Fruit fly (Drosophila melanogaster) whole organism, embryonic: ENCODE data around the gene CG9297.
A peak's percentile ranks its signal among the peaks of the same experiment; 100 is the strongest.

Experiments
- Abd-B ChIP-seq: fragments of 200-800 bp; sonication (Bioruptor generic); optimal IDR thresholded peaks from 2 replicates; lab custom pipeline; 2018; ENCODE audit warnings: missing biosample characterization, mild to moderate bottlenecking, missing genetic modification characterization, moderate library complexity
- Ada2b ChIP-seq: fragments of 200-800 bp; sonication (Bioruptor generic); IDR thresholded peaks from 2 replicates; pipeline ENCODE4 v1.3.6; 2022; ENCODE audit warnings: missing biosample characterization, missing genetic modification characterization
- CG10209 ChIP-seq: fragments of 200-800 bp; sonication (Bioruptor generic); optimal IDR thresholded peaks from 3 replicates; lab custom pipeline; 2017; ENCODE audit warnings: missing biosample characterization, mild to moderate bottlenecking, missing genetic modification characterization, missing genetic modification reagents
- CG11247 ChIP-seq: fragments of 200-800 bp; sonication (Bioruptor generic); IDR thresholded peaks from 2 replicates; pipeline ENCODE4 v1.3.6; 2022; ENCODE audit warnings: missing biosample characterization, missing genetic modification characterization
- CG12659 ChIP-seq: fragments of 200-800 bp; sonication (Bioruptor generic); optimal IDR thresholded peaks from 3 replicates; lab custom pipeline; 2017; ENCODE audit warnings: mild to moderate bottlenecking, missing biosample characterization, missing genetic modification reagents, missing genetic modification characterization
- CG14050 ChIP-seq: fragments of 200-800 bp; sonication (Bioruptor generic); IDR thresholded peaks from 3 replicates; pipeline ENCODE4 v1.3.6; 2022; ENCODE audit warnings: missing biosample characterization, missing genetic modification characterization
- CG1603 ChIP-seq: fragments of 200-800 bp; sonication (Bioruptor generic); optimal IDR thresholded peaks from 2 replicates; lab custom pipeline; 2019; ENCODE audit warnings: missing biosample characterization, mild to moderate bottlenecking, missing genetic modification characterization, moderate library complexity
- CG18011 ChIP-seq: fragments of 200-800 bp; sonication (Bioruptor generic); optimal IDR thresholded peaks from 2 replicates; lab custom pipeline; 2017; ENCODE audit warnings: missing biosample characterization, missing genetic modification characterization, mild to moderate bottlenecking, moderate library complexity, missing genotype
- CG2712 ChIP-seq: fragments of 200-800 bp; optimal IDR thresholded peaks from 3 replicates; lab custom pipeline; 2019; ENCODE audit warnings: missing biosample characterization, mild to moderate bottlenecking, missing genetic modification characterization, moderate library complexity
- CG3847 ChIP-seq: fragments of 200-800 bp; sonication (Bioruptor generic); IDR thresholded peaks from 2 replicates; pipeline ENCODE4 v1.3.6; 2022; ENCODE audit warnings: missing biosample characterization, missing genetic modification characterization
- CG4282 ChIP-seq: fragments of 200-800 bp; sonication (Bioruptor generic); optimal IDR thresholded peaks from 2 replicates; lab custom pipeline; 2016; ENCODE audit warnings: missing biosample characterization, missing genetic modification characterization
- CG6175 ChIP-seq: fragments of 200-800 bp; sonication (Bioruptor generic); IDR thresholded peaks from 3 replicates; pipeline ENCODE4 v1.3.6; 2022; ENCODE audit warnings: missing biosample characterization, missing genetic modification characterization
- CG6683 ChIP-seq: fragments of 200-800 bp; sonication (Bioruptor generic); optimal IDR thresholded peaks from 2 replicates; lab custom pipeline; 2017; ENCODE audit warnings: missing biosample characterization, mild to moderate bottlenecking, missing genetic modification characterization, missing genetic modification reagents
- CG8944 ChIP-seq: fragments of 200-800 bp; sonication (Bioruptor generic); optimal IDR thresholded peaks from 3 replicates; lab custom pipeline; 2016; ENCODE audit warnings: missing biosample characterization, missing genetic modification characterization
- CG9876 ChIP-seq: fragments of 200-800 bp; sonication (Bioruptor generic); optimal IDR thresholded peaks from 2 replicates; lab custom pipeline; 2016; ENCODE audit warnings: missing biosample characterization, missing genetic modification characterization
- CkIIα-i1 ChIP-seq: fragments of 200-800 bp; sonication (Bioruptor generic); IDR thresholded peaks from 2 replicates; pipeline ENCODE4 v1.3.6; 2022; ENCODE audit warnings: missing biosample characterization, missing genetic modification characterization
- D ChIP-seq, 2 experiments: fragments of 200-800 bp in 1 of 2; fragments of >200 bp in 1 of 2; sonication (Bioruptor generic) in 1 of 2; optimal IDR thresholded peaks; 2 replicates in 1 of 2; 3 replicates in 1 of 2; lab custom pipeline; 2017; ENCODE audit warnings: mild to moderate bottlenecking in 1 of 2, missing biosample characterization in 1 of 2, missing genetic modification characterization in 1 of 2, missing genetic modification reagents in 1 of 2
- Ets65A ChIP-seq: fragments of 200-800 bp; sonication (Bioruptor generic); peaks from one replicate; lab custom pipeline; 2016; ENCODE audit warnings: missing biosample characterization, missing genetic modification characterization
- Fer3 ChIP-seq: fragments of 200-800 bp; sonication (Bioruptor generic); optimal IDR thresholded peaks from 2 replicates; lab custom pipeline; 2018; ENCODE audit warnings: missing biosample characterization, mild to moderate bottlenecking, missing genetic modification characterization, moderate library complexity
- H2.0 ChIP-seq: fragments of 200-800 bp; sonication (Bioruptor generic); IDR thresholded peaks from 2 replicates; pipeline ENCODE4 v1.3.6; 2022; ENCODE audit warnings: missing biosample characterization, missing genetic modification characterization
- Hmr ChIP-seq: fragments of 200-800 bp; sonication (Bioruptor generic); optimal IDR thresholded peaks from 3 replicates; lab custom pipeline; 2017; ENCODE audit warnings: mild to moderate bottlenecking, missing biosample characterization, missing genetic modification reagents, missing genetic modification characterization
- Hr39 ChIP-seq: fragments of >200 bp; optimal IDR thresholded peaks from 2 replicates; lab custom pipeline; 2017
- Hr78 ChIP-seq, 2 experiments: fragments of 200-800 bp in 1 of 2; fragments of >200 bp in 1 of 2; sonication (Bioruptor generic) in 1 of 2; optimal IDR thresholded peaks; 2 replicates each; lab custom pipeline; 2017 to 2019; ENCODE audit warnings: missing biosample characterization in 2 of 2, missing genetic modification characterization in 2 of 2, mild to moderate bottlenecking in 1 of 2, moderate library complexity in 1 of 2
- Mad ChIP-seq: fragments of 200-800 bp; sonication (Bioruptor generic); optimal IDR thresholded peaks from 2 replicates; lab custom pipeline; 2016; ENCODE audit warnings: missing biosample characterization, missing genetic modification characterization
- Med ChIP-seq: fragments of 200-800 bp; sonication (Bioruptor generic); peaks from one replicate; lab custom pipeline; 2016; ENCODE audit warnings: missing biosample characterization, missing genetic modification characterization, mild to moderate bottlenecking, inconsistent platforms, moderate library complexity
- Meics ChIP-seq: fragments of 200-800 bp; sonication (Bioruptor generic); optimal IDR thresholded peaks from 2 replicates; lab custom pipeline; 2017; ENCODE audit warnings: missing biosample characterization, mild to moderate bottlenecking, missing genetic modification characterization
- Oaz ChIP-seq: fragments of 200-800 bp; sonication (Bioruptor generic); IDR thresholded peaks from 2 replicates; pipeline ENCODE4 v1.3.6; 2022; ENCODE audit warnings: missing biosample characterization, missing genetic modification characterization
- Vsx1 ChIP-seq: fragments of 200-800 bp; sonication (Bioruptor generic); optimal IDR thresholded peaks from 2 replicates; lab custom pipeline; 2017; ENCODE audit warnings: missing biosample characterization, mild to moderate bottlenecking, missing genetic modification characterization, missing genetic modification reagents
- chm ChIP-seq: fragments of 200-800 bp; sonication (Bioruptor generic); IDR thresholded peaks from 2 replicates; pipeline ENCODE4 v1.3.6; 2022; ENCODE audit warnings: missing biosample characterization, missing genetic modification characterization
- eyg ChIP-seq: fragments of 200-800 bp; sonication (Bioruptor generic); optimal IDR thresholded peaks from 3 replicates; lab custom pipeline; 2016; ENCODE audit warnings: missing biosample characterization, missing genetic modification characterization
- fd3F ChIP-seq: fragments of 200-800 bp; sonication (Bioruptor generic); optimal IDR thresholded peaks from 2 replicates; lab custom pipeline; 2018; ENCODE audit warnings: missing biosample characterization, mild to moderate bottlenecking, missing genetic modification characterization, moderate library complexity
- gce ChIP-seq: fragments of 200-800 bp; sonication (Bioruptor generic); IDR thresholded peaks from 3 replicates; pipeline ENCODE4 v1.3.6; 2022; ENCODE audit warnings: missing biosample characterization, missing genetic modification characterization
- gsb-n ChIP-seq: fragments of 200-800 bp; sonication (Bioruptor generic); optimal IDR thresholded peaks from 3 replicates; lab custom pipeline; 2018; ENCODE audit warnings: missing biosample characterization, mild to moderate bottlenecking, missing genetic modification characterization
- ham ChIP-seq: fragments of 200-800 bp; sonication (Bioruptor generic); IDR thresholded peaks from 2 replicates; pipeline ENCODE4 v1.3.6; 2022; ENCODE audit warnings: missing biosample characterization, missing genetic modification characterization
- jigr1 ChIP-seq: fragments of 200-800 bp; sonication (Bioruptor generic); IDR thresholded peaks from 3 replicates; pipeline ENCODE4 v1.3.6; 2022; ENCODE audit warnings: missing biosample characterization, missing genetic modification characterization
- lola ChIP-seq, 3 experiments: fragments of >200 bp in 2 of 3; fragments of 200-800 bp in 1 of 3; sonication (Bioruptor generic) in 1 of 3; optimal IDR thresholded peaks; 2 replicates each; lab custom pipeline; 2017 to 2019; ENCODE audit warnings: missing biosample characterization in 3 of 3, missing genetic modification characterization in 3 of 3, mild to moderate bottlenecking in 1 of 3, moderate library complexity in 1 of 3
- org-1 ChIP-seq: fragments of 200-800 bp; sonication (Bioruptor generic); optimal IDR thresholded peaks from 2 replicates; lab custom pipeline; 2017; ENCODE audit warnings: missing biosample characterization, missing genetic modification characterization
- p53 ChIP-seq: fragments of 200-800 bp; sonication (Bioruptor generic); optimal IDR thresholded peaks from 2 replicates; lab custom pipeline; 2016; ENCODE audit warnings: missing biosample characterization, missing genetic modification characterization
- pb ChIP-seq: fragments of 200-800 bp; sonication (Bioruptor generic); optimal IDR thresholded peaks from 3 replicates; lab custom pipeline; 2016; ENCODE audit warnings: missing biosample characterization, missing genetic modification characterization
- psq ChIP-seq: fragments of 200-800 bp; sonication (Bioruptor generic); optimal IDR thresholded peaks from 2 replicates; lab custom pipeline; 2017; ENCODE audit warnings: missing biosample characterization, missing genetic modification characterization
- ro ChIP-seq: fragments of 200-800 bp; sonication (Bioruptor generic); IDR thresholded peaks from 2 replicates; pipeline ENCODE4 v1.3.6; 2022; ENCODE audit warnings: missing biosample characterization, missing genetic modification characterization
- sens-2 ChIP-seq: fragments of 200-800 bp; sonication (Bioruptor generic); IDR thresholded peaks from 2 replicates; pipeline ENCODE4 v1.3.6; 2022; ENCODE audit warnings: missing biosample characterization, missing genetic modification characterization
- sug ChIP-seq: fragments of 200-800 bp; optimal IDR thresholded peaks from 2 replicates; lab custom pipeline; 2019; ENCODE audit warnings: missing biosample characterization, mild to moderate bottlenecking, missing genetic modification characterization, moderate library complexity
- toy ChIP-seq: fragments of 200-800 bp; sonication (Bioruptor generic); IDR thresholded peaks from 2 replicates; pipeline ENCODE4 v1.3.6; 2022; ENCODE audit warnings: missing biosample characterization, missing genetic modification characterization
- twi ChIP-seq: fragments of 200-800 bp; optimal IDR thresholded peaks from 2 replicates; lab custom pipeline; 2019; ENCODE audit warnings: missing biosample characterization, mild to moderate bottlenecking, missing genetic modification characterization, moderate library complexity
- unc-4 ChIP-seq: fragments of 200-800 bp; sonication (Bioruptor generic); IDR thresholded peaks from 2 replicates; pipeline ENCODE4 v1.3.6; 2022; ENCODE audit warnings: missing biosample characterization, missing genetic modification characterization; ENCODE audit not compliant: partially characterized antibody
- unpg ChIP-seq: fragments of 200-800 bp; sonication (Bioruptor generic); optimal IDR thresholded peaks from 3 replicates; lab custom pipeline; 2018; ENCODE audit warnings: missing biosample characterization, mild to moderate bottlenecking, missing genetic modification characterization, moderate library complexity
- usp ChIP-seq: fragments of >200 bp; optimal IDR thresholded peaks from 2 replicates; lab custom pipeline; 2017; ENCODE audit warnings: missing biosample characterization, missing genetic modification characterization
- yki ChIP-seq: fragments of >200 bp; optimal IDR thresholded peaks from 3 replicates; lab custom pipeline; 2018
- zen2 ChIP-seq: fragments of 200-800 bp; sonication (Bioruptor generic); IDR thresholded peaks from 3 replicates; pipeline ENCODE4 v1.3.6; 2022; ENCODE audit warnings: missing biosample characterization, missing genetic modification characterization; ENCODE audit not compliant: partially characterized antibody

The CG9297 gene

dm6 chr3R:13803892-13804710 lies 32.8 kb downstream of the CG9297 start (continued):
- TF ChIP-seq ham (GFP tag; lab: Robert Waterston, UW) (no peak), CG12659 (peak; percentile 22), CG14050 (GFP tag; lab: Robert Waterston, UW) (no peak), Med (peak; percentile 40), yki (lab: Kevin White, UChicago) (no peak), jigr1 (GFP tag; lab: Robert Waterston, UW) (no peak), Hr78 (GFP tag; optimal IDR thresholded peaks at IDR 0.05; lab: Kevin White, UChicago) (peak in 1 of 2 experiments; percentile 51), psq (GFP tag; lab: Kevin White, UChicago) (no peak), p53 (GFP tag; lab: Kevin White, UChicago) (no peak), usp (GFP tag; lab: Kevin White, UChicago) (no peak), unpg (no peak), CG6683 (no peak), ro (no peak), D (optimal IDR thresholded peaks at IDR 0.05; lab: Kevin White, UChicago) (no peak), D (GFP tag; optimal IDR thresholded peaks at IDR 0.05; lab: Kevin White, UChicago) (peak; percentile 38), CG10209 (GFP tag; lab: Kevin White, UChicago) (peak; percentile 40), unc-4 (GFP tag; lab: Robert Waterston, UW) (no peak), CG11247 (GFP tag; lab: Robert Waterston, UW) (no peak), Fer3 (tag; lab: Kevin White, UChicago) (no peak), Oaz (no peak), zen2 (GFP tag; lab: Robert Waterston, UW) (no peak), Hmr (GFP tag; lab: Kevin White, UChicago) (peak; percentile 70), CG4282 (GFP tag; lab: Kevin White, UChicago) (no peak), twi (tag; lab: Kevin White, UChicago) (no peak), chm (no peak), lola (GFP tag; optimal IDR thresholded peaks at IDR 0.05; lab: Kevin White, UChicago) (peak in 1 of 3 experiments; percentile 11), CG1603 (tag; lab: Kevin White, UChicago) (no peak), H2.0 (0 out of 2 replicates have a peak, but pooled peaks have one; percentile 2), Abd-B (GFP tag; lab: Kevin White, UChicago) (no peak), Ets65A (GFP tag; lab: Kevin White, UChicago) (no peak), CkIIα-i1 (GFP tag; lab: Robert Waterston, UW) (no peak), org-1 (GFP tag; lab: Kevin White, UChicago) (peak; percentile 9), pb (GFP tag; lab: Kevin White, UChicago) (no peak), CG2712 (peak; percentile 72), sug (tag; lab: Kevin White, UChicago) (no peak), gsb-n (no peak), Hr39 (lab: Kevin White, UChicago) (no peak), Mad (no peak), fd3F (GFP tag; lab: Kevin White, UChicago) (no peak), Meics (GFP tag; lab: Kevin White, UChicago) (peak; percentile 56), Vsx1 (no peak), Ada2b (0 out of 2 replicates have a peak, but pooled peaks have one; percentile 3), CG8944 (GFP tag; lab: Kevin White, UChicago) (no peak), CG6175 (no peak), gce (GFP tag; lab: Robert Waterston, UW) (no peak), CG9876 (GFP tag; lab: Kevin White, UChicago) (no peak), CG18011 (no peak), toy (GFP tag; lab: Robert Waterston, UW) (no peak), eyg (GFP tag; lab: Kevin White, UChicago) (no peak), sens-2 (no peak), CG3847 (GFP tag; lab: Robert Waterston, UW) (peak; percentile 32; the same call in 1 of the 2 replicates)
